Fruit fly (Drosophila melanogaster) whole organism, embryonic: Measurements from ENCODE around the gene moody.
A peak's percentile ranks its signal among the peaks of the same experiment; 100 is the strongest.

Experiments
- Ada2b ChIP-seq: fragments of 200-800 bp; sonication (Bioruptor generic); IDR thresholded peaks from 2 replicates; pipeline ENCODE4 v1.3.6; 2022; ENCODE audit warnings: missing biosample characterization, missing genetic modification characterization
- Aef1 ChIP-seq: fragments of 200-800 bp; sonication (Bioruptor generic); IDR thresholded peaks from 3 replicates; pipeline ENCODE4 v1.3.6; 2022; ENCODE audit warnings: missing biosample characterization, missing genetic modification characterization
- Atf3 ChIP-seq: fragments of 200-800 bp; sonication (Bioruptor generic); optimal IDR thresholded peaks from 3 replicates; lab custom pipeline; 2016; ENCODE audit warnings: missing biosample characterization, missing genetic modification characterization
- Bgb ChIP-seq: fragments of 200-800 bp; sonication (Bioruptor generic); IDR thresholded peaks from 2 replicates; pipeline ENCODE4 v1.3.6; 2022; ENCODE audit warnings: missing biosample characterization, missing genetic modification characterization; ENCODE audit not compliant: partially characterized antibody
- CG10979 ChIP-seq: fragments of 200-800 bp; sonication (Bioruptor generic); optimal IDR thresholded peaks from 2 replicates; lab custom pipeline; 2018; ENCODE audit warnings: missing biosample characterization, mild to moderate bottlenecking, missing genetic modification characterization, moderate library complexity
- CG17186 ChIP-seq: fragments of 200-800 bp; sonication (Bioruptor generic); optimal IDR thresholded peaks from 3 replicates; lab custom pipeline; 2017; ENCODE audit warnings: missing biosample characterization, missing genetic modification reagents, missing genetic modification characterization
- CG18262 ChIP-seq: fragments of 200-800 bp; optimal IDR thresholded peaks from 3 replicates; lab custom pipeline; 2019; ENCODE audit warnings: missing biosample characterization, mild to moderate bottlenecking, missing genetic modification characterization, moderate library complexity
- CG18764 ChIP-seq: fragments of 200-800 bp; sonication (Bioruptor generic); optimal IDR thresholded peaks from 3 replicates; lab custom pipeline; 2016; ENCODE audit warnings: missing biosample characterization, missing genetic modification characterization
- CG2875 ChIP-seq: fragments of 200-800 bp; sonication (Bioruptor generic); optimal IDR thresholded peaks from 2 replicates; lab custom pipeline; 2017; ENCODE audit warnings: missing biosample characterization, mild to moderate bottlenecking, missing genetic modification characterization, missing genetic modification reagents
- CG33557 ChIP-seq: fragments of 200-800 bp; sonication (Bioruptor generic); optimal IDR thresholded peaks from 2 replicates; lab custom pipeline; 2019; ENCODE audit warnings: missing biosample characterization, mild to moderate bottlenecking, missing genetic modification characterization, moderate library complexity
- CG43689 ChIP-seq: fragments of 200-800 bp; sonication (Bioruptor generic); IDR thresholded peaks from 2 replicates; pipeline ENCODE4 v1.3.6; 2022; ENCODE audit warnings: missing biosample characterization, missing genetic modification characterization
- CG6254 ChIP-seq: fragments of 200-800 bp; sonication (Bioruptor generic); optimal IDR thresholded peaks from 3 replicates; lab custom pipeline; 2017; ENCODE audit warnings: mild to moderate bottlenecking, missing biosample characterization, missing genetic modification reagents, missing genetic modification characterization
- CG6765 ChIP-seq: fragments of 200-800 bp; sonication (Bioruptor generic); optimal IDR thresholded peaks from 3 replicates; lab custom pipeline; 2017; ENCODE audit warnings: missing biosample characterization, mild to moderate bottlenecking, missing genetic modification characterization
- CG8089 ChIP-seq: fragments of 200-800 bp; sonication (Bioruptor generic); optimal IDR thresholded peaks from 3 replicates; lab custom pipeline; 2016; ENCODE audit warnings: missing biosample characterization, missing genetic modification characterization
- CG9932 ChIP-seq: fragments of 200-800 bp; sonication (Bioruptor generic); IDR thresholded peaks from 2 replicates; pipeline ENCODE4 v1.3.6; 2022; ENCODE audit warnings: missing biosample characterization, missing genetic modification characterization
- Dip2 ChIP-seq: fragments of 200-800 bp; sonication (Bioruptor generic); IDR thresholded peaks from 2 replicates; pipeline ENCODE4 v1.3.6; 2022; ENCODE audit warnings: missing biosample characterization, missing genetic modification characterization
- HLH54F ChIP-seq: fragments of 200-800 bp; sonication (Bioruptor generic); optimal IDR thresholded peaks from 3 replicates; lab custom pipeline; 2016; ENCODE audit warnings: missing biosample characterization, missing genetic modification characterization
- Hey ChIP-seq: fragments of 200-800 bp; sonication (Bioruptor generic); optimal IDR thresholded peaks from 3 replicates; lab custom pipeline; 2018; ENCODE audit warnings: missing biosample characterization, mild to moderate bottlenecking, missing genetic modification characterization
- Lpt ChIP-seq: fragments of >200 bp; optimal IDR thresholded peaks from 2 replicates; lab custom pipeline; 2018; ENCODE audit warnings: missing biosample characterization, missing genetic modification characterization
- MESR4 ChIP-seq: fragments of 200-800 bp; sonication (Bioruptor generic); optimal IDR thresholded peaks from 2 replicates; lab custom pipeline; 2018; ENCODE audit warnings: missing biosample characterization, mild to moderate bottlenecking, missing genetic modification characterization, moderate library complexity
- Oaz ChIP-seq: fragments of 200-800 bp; sonication (Bioruptor generic); IDR thresholded peaks from 2 replicates; pipeline ENCODE4 v1.3.6; 2022; ENCODE audit warnings: missing biosample characterization, missing genetic modification characterization
- Vsx1 ChIP-seq: fragments of 200-800 bp; sonication (Bioruptor generic); optimal IDR thresholded peaks from 2 replicates; lab custom pipeline; 2017; ENCODE audit warnings: missing biosample characterization, mild to moderate bottlenecking, missing genetic modification characterization, missing genetic modification reagents
- ap ChIP-seq: fragments of 200-800 bp; sonication (Bioruptor generic); IDR thresholded peaks from 2 replicates; pipeline ENCODE4 v1.3.6; 2022; ENCODE audit warnings: missing biosample characterization, missing genetic modification characterization
- cg ChIP-seq: fragments of 200-800 bp; sonication (Bioruptor generic); optimal IDR thresholded peaks from 3 replicates; lab custom pipeline; 2019; ENCODE audit warnings: missing biosample characterization, mild to moderate bottlenecking, missing genetic modification characterization, moderate library complexity
- crc ChIP-seq: fragments of 200-800 bp; sonication (Bioruptor generic); optimal IDR thresholded peaks from 2 replicates; lab custom pipeline; 2016; ENCODE audit warnings: missing biosample characterization, missing genetic modification characterization
- cwo ChIP-seq: fragments of 200-800 bp; sonication (Bioruptor generic); optimal IDR thresholded peaks from 3 replicates; lab custom pipeline; 2017; ENCODE audit warnings: missing biosample characterization, missing genetic modification characterization, mild to moderate bottlenecking, moderate library complexity, missing genetic modification reagents
- danr ChIP-seq: fragments of 200-800 bp; sonication (Bioruptor generic); IDR thresholded peaks from 2 replicates; pipeline ENCODE4 v1.3.6; 2022; ENCODE audit warnings: missing biosample characterization, missing genetic modification characterization
- disco-r ChIP-seq: fragments of 200-800 bp; sonication (Bioruptor generic); optimal IDR thresholded peaks from 2 replicates; lab custom pipeline; 2016; ENCODE audit warnings: missing biosample characterization, missing genetic modification characterization
- emc ChIP-seq: fragments of 200-800 bp; sonication (Bioruptor generic); optimal IDR thresholded peaks from 2 replicates; lab custom pipeline; 2016; ENCODE audit warnings: missing biosample characterization, missing genetic modification characterization
- gt ChIP-seq: fragments of 200-800 bp; sonication (Bioruptor generic); IDR thresholded peaks from 2 replicates; pipeline ENCODE4 v1.3.6; 2022; ENCODE audit warnings: missing biosample characterization, missing genetic modification characterization
- hb ChIP-seq: fragments of 200-800 bp; sonication (Bioruptor generic); IDR thresholded peaks from 3 replicates; pipeline ENCODE4 v1.3.6; 2022; ENCODE audit warnings: missing biosample characterization, missing genetic modification characterization; ENCODE audit not compliant: partially characterized antibody
- lilli ChIP-seq: fragments of 200-800 bp; sonication (Bioruptor generic); optimal IDR thresholded peaks from 3 replicates; lab custom pipeline; 2016; ENCODE audit warnings: missing biosample characterization, missing genetic modification characterization
- lov ChIP-seq, 2 experiments: fragments of 200-800 bp in 1 of 2; fragments of >200 bp in 1 of 2; sonication (Bioruptor generic) in 1 of 2; IDR thresholded peaks in 1 of 2; optimal IDR thresholded peaks in 1 of 2; 2 replicates in 1 of 2; 3 replicates in 1 of 2; pipeline versions ENCODE4 v1.3.6 to Lab custom; 2017 to 2022; ENCODE audit warnings: missing biosample characterization in 1 of 2, missing genetic modification characterization in 1 of 2
- mld ChIP-seq: fragments of 200-800 bp; sonication (Bioruptor generic); IDR thresholded peaks from 3 replicates; pipeline ENCODE4 v1.3.6; 2022; ENCODE audit warnings: missing biosample characterization, missing genetic modification characterization; ENCODE audit not compliant: partially characterized antibody
- phol ChIP-seq: fragments of 200-800 bp; sonication (Bioruptor generic); optimal IDR thresholded peaks from 3 replicates; lab custom pipeline; 2018; ENCODE audit warnings: missing biosample characterization, mild to moderate bottlenecking, missing genetic modification characterization, moderate library complexity
- prd ChIP-seq, 3 experiments: fragments of >200 bp in 2 of 3; fragments of 200-800 bp in 1 of 3; sonication (Bioruptor generic) in 1 of 3; optimal IDR thresholded peaks in 2 of 3; IDR thresholded peaks in 1 of 3; 2 replicates in 2 of 3; 3 replicates in 1 of 3; pipeline versions ENCODE4 v1.3.6 to Lab custom; 2017 to 2022; ENCODE audit warnings: missing biosample characterization in 1 of 3, missing genetic modification characterization in 1 of 3
- pzg ChIP-seq: fragments of 200-800 bp; sonication (Bioruptor generic); optimal IDR thresholded peaks from 3 replicates; lab custom pipeline; 2018; ENCODE audit warnings: missing biosample characterization, mild to moderate bottlenecking, missing genetic modification characterization, moderate library complexity
- sna ChIP-seq: fragments of 200-800 bp; sonication (Bioruptor generic); IDR thresholded peaks from 2 replicates; pipeline ENCODE4 v1.3.6; 2022; ENCODE audit warnings: missing biosample characterization, missing genetic modification characterization; ENCODE audit not compliant: partially characterized antibody
- so ChIP-seq: fragments of 200-800 bp; sonication (Bioruptor generic); IDR thresholded peaks from 3 replicates; pipeline ENCODE4 v1.3.6; 2022; ENCODE audit warnings: missing biosample characterization, missing genetic modification characterization
- ssp ChIP-seq: fragments of 200-800 bp; sonication (Bioruptor generic); IDR thresholded peaks from 2 replicates; pipeline ENCODE4 v1.3.6; 2022; ENCODE audit warnings: missing biosample characterization, missing genetic modification characterization
- tap ChIP-seq: fragments of 200-800 bp; optimal IDR thresholded peaks from 3 replicates; lab custom pipeline; 2019; ENCODE audit warnings: missing biosample characterization, mild to moderate bottlenecking, missing genetic modification characterization, moderate library complexity

moody gene

DNA sequence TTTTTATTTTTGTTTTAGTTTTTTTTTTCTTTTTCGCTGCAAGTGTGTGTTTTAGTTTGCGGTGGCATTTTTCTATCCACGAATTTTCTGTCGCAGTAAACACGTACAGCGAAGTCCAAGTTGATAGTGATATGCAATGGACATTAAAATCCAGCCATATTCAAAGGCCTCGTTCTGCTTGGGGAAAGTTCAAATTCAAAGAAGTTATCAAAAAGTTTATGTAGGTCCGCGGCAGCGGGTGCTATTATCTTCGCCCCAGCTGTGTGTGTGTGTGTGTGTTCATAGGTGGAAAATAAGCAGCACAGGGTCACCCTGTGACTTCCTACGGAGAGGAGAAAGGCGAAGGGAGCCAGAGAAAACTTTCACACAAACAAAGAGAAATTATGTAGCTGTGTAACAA is 37.6 kb upstream of the moody start (continued):
- TF ChIP-seq CG10979 (peak; percentile 47), lov (optimal IDR thresholded peaks at IDR 0.05; lab: Kevin White, UChicago) (no peak), lov (GFP tag; IDR thresholded peaks at IDR 0.05; lab: Robert Waterston, UW) (0 out of 3 replicates have a peak, but pooled peaks have one; percentile 48), gt (0 out of 2 replicates have a peak, but pooled peaks have one; percentile 16), CG2875 (GFP tag; lab: Kevin White, UChicago) (peak; percentile 47), Vsx1 (GFP tag; lab: Kevin White, UChicago) (no peak), Aef1 (GFP tag; lab: Robert Waterston, UW) (0 out of 3 replicates have a peak, but pooled peaks have one; percentile 14), so (GFP tag; lab: Robert Waterston, UW) (no peak), Lpt (GFP tag; lab: Kevin White, UChicago) (no peak), emc (no peak), CG18764 (GFP tag; lab: Kevin White, UChicago) (no peak), cwo (no peak), CG43689 (GFP tag; lab: Robert Waterston, UW) (peak; percentile 43), phol (tag; lab: Kevin White, UChicago) (peak; percentile 53), MESR4 (GFP tag; lab: Kevin White, UChicago) (no peak), HLH54F (GFP tag; lab: Kevin White, UChicago) (peak; percentile 36), Dip2 (GFP tag; lab: Robert Waterston, UW) (no peak), Atf3 (peak; percentile 43), CG9932 (peak; percentile 27; the same call in 1 of the 2 replicates), prd (optimal IDR thresholded peaks at IDR 0.05; lab: Kevin White, UChicago) (no peak), prd (GFP tag; IDR thresholded peaks at IDR 0.05; lab: Robert Waterston, UW) (peak; percentile 82), CG33557 (GFP tag; lab: Kevin White, UChicago) (no peak), CG8089 (GFP tag; lab: Kevin White, UChicago) (peak; percentile 43), lilli (GFP tag; lab: Kevin White, UChicago) (peak; percentile 48), cg (GFP tag; lab: Kevin White, UChicago) (peak; percentile 44), Oaz (GFP tag; lab: Robert Waterston, UW) (peak; percentile 42; the same call in 1 of the 2 replicates), Hey (tag; lab: Kevin White, UChicago) (no peak), CG18262 (peak; percentile 69), CG6765 (GFP tag; lab: Kevin White, UChicago) (no peak), sna (GFP tag; lab: Robert Waterston, UW) (no peak), ap (GFP tag; lab: Robert Waterston, UW) (peak; percentile 62), CG17186 (GFP tag; lab: Kevin White, UChicago) (no peak), Ada2b (GFP tag; lab: Robert Waterston, UW) (peak; percentile 35; the same call in 1 of the 2 replicates), mld (GFP tag; lab: Robert Waterston, UW) (no peak), Bgb (no peak), CG6254 (GFP tag; lab: Kevin White, UChicago) (peak; percentile 99), ssp (GFP tag; lab: Robert Waterston, UW) (peak; percentile 49), danr (GFP tag; lab: Robert Waterston, UW) (peak; percentile 40; the same call in 1 of the 2 replicates), disco-r (GFP tag; lab: Kevin White, UChicago) (no peak), pzg (no peak), tap (tag; lab: Kevin White, UChicago) (peak; percentile 51), hb (GFP tag; lab: Robert Waterston, UW) (no peak), crc (GFP tag; lab: Kevin White, UChicago) (no peak)
